Worm (Caenorhabditis elegans) whole organism, L4 larva: ENCODE data around the gene mdt-30.

Experiments
- F49E8.2 ChIP-seq: sonication (generic microtip); optimal IDR thresholded peaks from 2 replicates; lab custom pipeline; 2016; ENCODE audit warnings: missing compliant biosample characterization, mild to moderate bottlenecking, missing genetic modification characterization, borderline replicate concordance
- egl-43 ChIP-seq: fragments of 200-800 bp; sonication (Bioruptor generic); IDR thresholded peaks from 2 replicates; pipeline ENCODE4 v1.3.6; 2022; ENCODE audit warnings: missing genetic modification reagents, missing genetic modification characterization, missing compliant biosample characterization
- lin-15B ChIP-seq: fragments of 150-350 bp; sonication (generic microtip); optimal IDR thresholded peaks from 3 replicates; lab custom pipeline; 2014; ENCODE audit warnings: missing biosample characterization, missing genetic modification characterization
- nhr-237 ChIP-seq: sonication (generic microtip); optimal IDR thresholded peaks from 2 replicates; lab custom pipeline; 2017; ENCODE audit warnings: missing biosample characterization, missing genetic modification characterization
- nhr-28 ChIP-seq: fragments of 150-350 bp; optimal IDR thresholded peaks from 2 replicates; lab custom pipeline; 2014; ENCODE audit warnings: missing biosample characterization, missing genetic modification characterization
- pha-4 ChIP-seq, 2 experiments: fragments of 150-350 bp in 1 of 2; fragments of 200-800 bp in 1 of 2; sonication (Bioruptor generic) in 1 of 2; IDR thresholded peaks in 1 of 2; optimal IDR thresholded peaks in 1 of 2; 2 replicates each; pipeline versions ENCODE4 v1.3.6 to Lab custom; 2014 to 2022; ENCODE audit warnings: missing genetic modification characterization in 2 of 2, missing genetic modification reagents in 2 of 2, missing biosample characterization in 1 of 2, missing compliant biosample characterization in 1 of 2
- sdz-12 ChIP-seq: fragments of 200-800 bp; sonication (Bioruptor generic); optimal IDR thresholded peaks from 2 replicates; lab custom pipeline; 2018; ENCODE audit warnings: mild to moderate bottlenecking, missing genetic modification characterization, missing compliant biosample characterization
- spr-1 ChIP-seq: sonication (generic microtip); optimal IDR thresholded peaks from 2 replicates; lab custom pipeline; 2016; ENCODE audit warnings: mild to moderate bottlenecking, missing genetic modification characterization, missing compliant biosample characterization
- spr-3 ChIP-seq: fragments of 200-800 bp; sonication (Bioruptor generic); optimal IDR thresholded peaks from 2 replicates; lab custom pipeline; 2018; ENCODE audit warnings: mild to moderate bottlenecking, missing genetic modification characterization, missing compliant biosample characterization

DNA sequence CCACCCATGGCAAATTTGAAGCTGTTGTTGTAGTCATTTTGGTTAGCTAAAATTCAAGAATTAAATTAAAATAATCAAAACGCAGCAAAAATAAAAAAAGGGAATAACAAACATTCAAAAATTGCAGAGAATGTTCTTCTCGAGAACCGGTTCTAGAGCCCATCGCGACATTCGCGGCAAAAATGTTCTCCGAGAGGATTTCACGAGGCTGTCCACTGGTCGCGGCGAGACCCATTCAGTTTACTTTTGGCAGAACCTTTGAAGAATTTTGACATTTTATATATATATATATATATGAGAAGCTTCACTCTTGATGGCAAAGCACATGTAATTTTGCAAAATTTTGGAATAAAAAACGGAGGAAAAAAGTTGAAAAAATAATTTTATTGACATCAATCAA is 1.6 kb upstream of the mdt-30 start, which contains the start of gene F44B9.8:
- no peak for TF ChIP-seq F49E8.2
- no peak for TF ChIP-seq lin-15B (tag; lab: Kevin White, UChicago)
- TF ChIP-seq spr-3 (GFP tag; lab: Kevin White, UChicago): no peak
- no peak for TF ChIP-seq sdz-12 (GFP tag; lab: Kevin White, UChicago)
- TF ChIP-seq nhr-28 (tag; lab: Kevin White, UChicago): peak; percentile 4
- no peak for TF ChIP-seq egl-43 (GFP tag; lab: Robert Waterston, UW)
- TF ChIP-seq spr-1 (tag; lab: Kevin White, UChicago): no peak
- TF ChIP-seq pha-4 (GFP tag; IDR thresholded peaks at IDR 0.05; lab: Robert Waterston, UW): no peak
- no peak for TF ChIP-seq pha-4 (tag; optimal IDR thresholded peaks at IDR 0.05; lab: Kevin White, UChicago)
- no peak for TF ChIP-seq nhr-237 (tag; lab: Kevin White, UChicago)
